Worm (Caenorhabditis elegans) whole organism, young adult: ENCODE results near the gene F09E10.7.
"Not testable (repeated sequence)": the region's sequence is repeated elsewhere in the genome, so short reads cannot be mapped to it uniquely, and the experiment has no call there.

Source experiments
- him-1 ChIP-seq: sonication (generic microtip); optimal IDR thresholded peaks from 2 replicates; lab custom pipeline; 2016; ENCODE audit warnings: missing genotype, missing genetic modification reagents, missing genetic modification characterization, missing compliant biosample characterization
- tbp1 ChIP-seq: fragments of 200-800 bp; sonication (Bioruptor generic); optimal IDR thresholded peaks from 2 replicates; lab custom pipeline; 2018; ENCODE audit warnings: mild to moderate bottlenecking, missing genetic modification characterization, missing compliant biosample characterization

- not testable (repeated sequence) for TF ChIP-seq him-1 (tag; lab: Kevin White, UChicago); tbp1 (GFP tag; lab: Kevin White, UChicago)
These were observed 7.3 kb upstream of the F09E10.7 start for ce11 chrX:1508910-1509309.
